Fruit fly (Drosophila melanogaster) whole organism, adult: ENCODE measurements around the gene Hrb87F.

Experiments used
- CG14711 ChIP-seq: fragments of 200-800 bp; sonication (Bioruptor generic); optimal IDR thresholded peaks from 2 replicates; lab custom pipeline; 2018; ENCODE audit warnings: missing biosample characterization, mild to moderate bottlenecking, missing genetic modification characterization, moderate library complexity
- CG1620 ChIP-seq: fragments of 200-800 bp; sonication (Bioruptor generic); optimal IDR thresholded peaks from 2 replicates; lab custom pipeline; 2016; ENCODE audit warnings: missing biosample characterization, missing genetic modification characterization
- CG5204 ChIP-seq: fragments of 200-800 bp; sonication (Bioruptor generic); optimal IDR thresholded peaks from 2 replicates; lab custom pipeline; 2016; ENCODE audit warnings: missing biosample characterization, missing genetic modification characterization
- Clk ChIP-seq: fragments of 200-800 bp; sonication (Bioruptor generic); optimal IDR thresholded peaks from 2 replicates; lab custom pipeline; 2017; ENCODE audit warnings: missing biosample characterization, missing genetic modification characterization
- Hr96 ChIP-seq: fragments of 200-800 bp; sonication (Bioruptor generic); optimal IDR thresholded peaks from 2 replicates; lab custom pipeline; 2016; ENCODE audit warnings: missing biosample characterization, missing genetic modification characterization
- Mnt ChIP-seq: fragments of 200-800 bp; sonication (Bioruptor generic); optimal IDR thresholded peaks from 2 replicates; lab custom pipeline; 2016; ENCODE audit warnings: missing biosample characterization, mild to moderate bottlenecking, missing genetic modification characterization
- bab1 ChIP-seq: fragments of 200-800 bp; sonication (Bioruptor generic); optimal IDR thresholded peaks from 3 replicates; lab custom pipeline; 2019; ENCODE audit warnings: missing biosample characterization, mild to moderate bottlenecking, missing genetic modification characterization, moderate library complexity
- cnc ChIP-seq, 2 experiments: fragments of >200 bp; optimal IDR thresholded peaks; 2 replicates each; lab custom pipeline; 2017
- kay ChIP-seq: fragments of 200-800 bp; sonication (Bioruptor generic); peaks from one replicate; lab custom pipeline; 2016; ENCODE audit warnings: missing biosample characterization, missing genetic modification characterization, borderline replicate concordance
- pad ChIP-seq: fragments of 200-800 bp; sonication (Bioruptor generic); optimal IDR thresholded peaks from 3 replicates; lab custom pipeline; 2017; ENCODE audit warnings: missing biosample characterization, missing genetic modification characterization, mild to moderate bottlenecking, moderate library complexity, missing genetic modification reagents

DNA sequence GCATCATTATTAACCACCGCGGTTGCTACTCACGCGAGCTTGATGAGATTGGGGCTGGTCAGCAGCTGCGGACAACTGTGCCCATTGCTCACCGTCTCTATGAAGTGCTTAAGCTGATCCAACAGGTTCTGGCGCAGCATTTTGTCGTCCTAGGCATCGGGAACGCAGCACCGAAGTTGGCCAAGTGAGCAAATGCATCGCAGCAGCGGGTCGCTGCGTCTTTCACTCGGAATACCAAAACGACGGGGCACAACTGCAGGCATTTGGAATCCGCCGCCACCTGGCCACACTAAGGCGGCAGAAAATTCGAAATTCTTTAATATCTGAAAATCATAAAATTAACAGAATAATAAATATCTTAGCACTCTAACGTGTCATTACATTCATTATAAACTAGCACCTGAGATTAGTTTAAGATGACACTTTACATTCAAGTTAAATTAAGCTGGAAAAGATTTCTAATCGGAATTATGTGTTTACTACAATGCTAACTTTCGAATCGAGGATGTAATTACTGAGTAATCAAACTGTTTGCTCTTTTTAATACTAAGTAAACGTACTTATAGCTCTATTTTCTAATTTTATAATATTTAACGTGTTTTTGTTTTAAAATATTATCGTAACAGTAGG, 22.8 kb upstream of the Hrb87F start:
- TF ChIP-seq Clk (no peak), Hr96 (GFP tag; lab: Kevin White, UChicago) (no peak), kay (GFP tag; lab: Kevin White, UChicago) (no peak), pad (GFP tag; lab: Kevin White, UChicago) (no peak), CG1620 (GFP tag; lab: Kevin White, UChicago) (no peak), cnc (optimal IDR thresholded peaks at IDR 0.05; lab: Kevin White, UChicago) (no peak), CG14711 (no peak), bab1 (peak; percentile 6), Mnt (no peak), CG5204 (GFP tag; lab: Kevin White, UChicago) (no peak)
